Worm (Caenorhabditis elegans) whole organism, late embryonic: ENCODE data around the gene F11G11.14.
"Not testable (repeated sequence)": the region's sequence is repeated elsewhere in the genome, so short reads cannot be mapped to it uniquely, and the experiment has no call there.

Source experiments
- T23F11.4 ChIP-seq: fragments of 200-800 bp; sonication (Bioruptor generic); optimal IDR thresholded peaks from 2 replicates; lab custom pipeline; 2018; ENCODE audit warnings: mild to moderate bottlenecking, missing genetic modification characterization, missing compliant biosample characterization
- ama-1 ChIP-seq: fragments of 150-350 bp; optimal IDR thresholded peaks from 2 replicates; lab custom pipeline; 2014
- ceh-14 ChIP-seq: sonication (generic microtip); optimal IDR thresholded peaks from 2 replicates; lab custom pipeline; 2016; ENCODE audit warnings: missing genotype, missing genetic modification characterization, missing compliant biosample characterization
- ceh-18 ChIP-seq: sonication (generic microtip); optimal IDR thresholded peaks from 2 replicates; lab custom pipeline; 2016; ENCODE audit warnings: missing genetic modification characterization, missing compliant biosample characterization
- ceh-19 ChIP-seq: fragments of 200-800 bp; sonication (Bioruptor generic); optimal IDR thresholded peaks from 2 replicates; lab custom pipeline; 2018; ENCODE audit warnings: mild to moderate bottlenecking, missing genetic modification characterization, missing compliant biosample characterization
- ceh-30 ChIP-seq: fragments of 150-350 bp; optimal IDR thresholded peaks from 2 replicates; lab custom pipeline; 2014; ENCODE audit warnings: missing biosample characterization, missing genetic modification characterization
- ceh-34 ChIP-seq: sonication (generic microtip); optimal IDR thresholded peaks from 2 replicates; lab custom pipeline; 2016; ENCODE audit warnings: mild to moderate bottlenecking, missing genetic modification characterization, missing compliant biosample characterization
- ceh-6 ChIP-seq: fragments of 200-800 bp; sonication (Bioruptor generic); optimal IDR thresholded peaks from 2 replicates; lab custom pipeline; 2018; ENCODE audit warnings: mild to moderate bottlenecking, missing genetic modification characterization, missing compliant biosample characterization
- che-1 ChIP-seq: sonication (generic microtip); optimal IDR thresholded peaks from 2 replicates; lab custom pipeline; 2016; ENCODE audit warnings: mild to moderate bottlenecking, missing genetic modification characterization, missing compliant biosample characterization
- dmd-4 ChIP-seq: sonication (generic microtip); optimal IDR thresholded peaks from 2 replicates; lab custom pipeline; 2016; ENCODE audit warnings: borderline replicate concordance, missing genetic modification characterization, missing compliant biosample characterization
- elt-2 ChIP-seq: sonication (generic microtip); optimal IDR thresholded peaks from 2 replicates; lab custom pipeline; 2016; ENCODE audit warnings: missing genetic modification reagents, missing genetic modification characterization, missing compliant biosample characterization
- fax-1 ChIP-seq: sonication (generic microtip); optimal IDR thresholded peaks from 2 replicates; lab custom pipeline; 2016; ENCODE audit warnings: missing genotype, missing genetic modification characterization, missing compliant biosample characterization
- hlh-15 ChIP-seq: sonication (generic microtip); optimal IDR thresholded peaks from 2 replicates; lab custom pipeline; 2016; ENCODE audit warnings: missing genetic modification characterization, missing compliant biosample characterization
- hlh-30 ChIP-seq: sonication (generic microtip); optimal IDR thresholded peaks from 2 replicates; lab custom pipeline; 2017; ENCODE audit warnings: antibody characterized with exemption, missing genetic modification characterization, missing compliant biosample characterization; ENCODE audit not compliant: insufficient read depth
- hlh-6 ChIP-seq: sonication (generic microtip); optimal IDR thresholded peaks from 2 replicates; lab custom pipeline; 2016; ENCODE audit warnings: missing genotype, missing genetic modification characterization, missing compliant biosample characterization
- hlh-8 ChIP-seq: sonication (generic microtip); optimal IDR thresholded peaks from 2 replicates; lab custom pipeline; 2016; ENCODE audit warnings: missing genotype, missing genetic modification characterization, missing compliant biosample characterization
- lin-11 ChIP-seq: fragments of 200-800 bp; sonication (Bioruptor generic); optimal IDR thresholded peaks from 2 replicates; lab custom pipeline; 2018; ENCODE audit warnings: mild to moderate bottlenecking, missing genetic modification characterization, missing compliant biosample characterization
- madf-2 ChIP-seq: sonication (generic microtip); optimal IDR thresholded peaks from 2 replicates; lab custom pipeline; 2017; ENCODE audit warnings: missing genetic modification characterization, missing compliant biosample characterization
- pha-2 ChIP-seq: sonication (generic microtip); optimal IDR thresholded peaks from 2 replicates; lab custom pipeline; 2017; ENCODE audit warnings: mild to moderate bottlenecking, missing genetic modification characterization, missing compliant biosample characterization
- pha-4 ChIP-seq: fragments of 150-350 bp; optimal IDR thresholded peaks from 2 replicates; lab custom pipeline; 2018; ENCODE audit warnings: missing biosample characterization, missing genetic modification reagents, missing genetic modification characterization
- ref-2 ChIP-seq: sonication (generic microtip); optimal IDR thresholded peaks from 2 replicates; lab custom pipeline; 2016; ENCODE audit warnings: missing genetic modification characterization, missing compliant biosample characterization
- unc-55 ChIP-seq: sonication (generic microtip); optimal IDR thresholded peaks from 2 replicates; lab custom pipeline; 2017; ENCODE audit warnings: missing biosample characterization, missing genetic modification reagents, missing genetic modification characterization
- unc-86 ChIP-seq: sonication (generic microtip); optimal IDR thresholded peaks from 2 replicates; lab custom pipeline; 2016; ENCODE audit warnings: missing genetic modification characterization, missing compliant biosample characterization
- ztf-16 ChIP-seq: sonication (generic microtip); optimal IDR thresholded peaks from 2 replicates; lab custom pipeline; 2017; ENCODE audit warnings: missing genetic modification characterization, missing compliant biosample characterization

Gene F11G11.14

DNA sequence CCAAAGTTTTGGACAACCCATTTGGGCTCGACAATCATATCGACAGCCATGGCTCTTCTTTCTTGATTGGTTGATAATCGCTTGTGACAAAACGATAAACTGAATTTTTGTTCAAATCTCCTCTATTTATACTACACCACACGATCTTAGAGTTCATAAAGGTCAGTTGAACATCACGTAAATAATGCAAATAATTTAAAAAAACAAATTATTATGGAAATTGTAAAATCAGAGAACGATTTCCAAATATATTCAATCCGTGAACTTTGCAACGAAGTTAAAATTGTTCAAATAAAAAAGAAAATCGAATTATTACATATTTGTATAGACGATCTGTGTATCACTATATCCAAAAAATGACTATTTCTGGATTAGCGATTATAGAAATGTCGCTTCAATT is at the start of gene F11G11.14, which contains the start of gene mpst-4:
F11G11.14 (plus strand) TSS at position 325 of the 400 bp plus-strand sequence.
mpst-4 (minus strand) TSS at position 101 of the 400 bp plus-strand sequence.
- TF ChIP-seq ceh-30 (tag; lab: Kevin White, UChicago) = no peak
- TF ChIP-seq lin-11 (tag; lab: Kevin White, UChicago) = no peak

DNA sequence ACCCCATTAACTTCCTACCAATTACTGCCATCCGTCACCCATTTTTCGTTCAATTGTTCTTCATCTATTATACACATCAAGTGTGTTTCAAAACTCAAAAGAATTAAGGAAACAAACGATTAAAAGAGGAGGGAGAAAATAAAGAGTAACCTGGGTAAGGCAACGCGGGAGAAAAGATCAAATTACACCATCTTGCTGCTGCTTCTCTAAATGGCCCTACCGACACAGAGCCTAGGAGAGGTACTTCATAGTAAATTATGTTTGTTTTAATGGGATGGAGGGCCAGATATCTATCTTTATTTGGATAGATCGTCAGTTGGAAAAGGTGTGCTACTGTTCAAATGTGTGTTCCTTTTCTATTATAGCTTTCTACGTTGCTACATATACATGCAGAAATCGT is 48.1 kb upstream of the F11G11.14 start:
- no peak for TF ChIP-seq pha-4 (tag; lab: Kevin White, UChicago)
- peak; percentile 94 for TF ChIP-seq ceh-34 (tag; lab: Kevin White, UChicago)

DNA sequence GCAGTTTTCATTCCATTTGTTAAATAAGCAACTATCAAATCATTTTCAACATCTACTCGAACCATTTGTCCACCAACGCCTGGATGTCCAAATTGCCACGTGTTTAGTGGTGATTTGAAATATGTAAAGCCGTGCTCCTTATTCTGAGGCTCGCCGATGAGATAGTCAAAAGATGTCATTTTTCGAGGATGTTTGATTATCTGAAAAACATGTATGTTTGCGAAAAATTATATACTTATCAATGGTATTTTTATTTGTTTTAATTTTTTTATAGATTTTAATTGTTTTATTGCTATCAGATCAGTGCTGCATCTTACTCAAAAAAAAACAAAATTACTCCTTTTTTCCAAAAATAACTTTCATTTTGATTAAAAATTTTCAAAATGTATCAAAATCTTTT is 44.7 kb upstream of the F11G11.14 start:
- TF ChIP-seq ref-2 (tag; lab: Kevin White, UChicago) (no peak), ceh-34 (tag; lab: Kevin White, UChicago) (no peak), T23F11.4 (GFP tag; lab: Kevin White, UChicago) (no peak), ama-1 (lab: Kevin White, UChicago) (no peak), che-1 (tag; lab: Kevin White, UChicago) (no peak)

DNA sequence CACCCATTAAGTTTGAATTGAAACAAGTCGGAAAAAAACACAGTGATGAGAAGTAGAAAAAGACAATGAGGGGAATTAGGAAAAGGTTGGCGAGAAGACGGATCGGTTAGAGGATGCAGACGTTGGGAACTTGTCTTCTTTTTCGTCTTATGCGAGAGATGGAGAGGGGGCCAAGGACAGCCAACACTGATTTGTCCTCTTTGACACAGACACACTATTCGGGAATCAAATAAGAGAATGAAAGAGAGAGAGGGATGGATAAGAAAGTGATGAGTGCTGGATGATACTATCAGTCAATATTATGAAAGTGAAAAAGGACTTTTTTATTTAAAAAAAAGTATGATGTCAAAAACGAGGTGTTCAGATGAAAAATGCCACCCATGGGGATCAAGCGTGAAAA is 41.7 kb upstream of the F11G11.14 start, which contains the start of gene lact-5:
lact-5 (minus strand) TSS at position 1 of the 400 bp plus-strand sequence.
- TF ChIP-seq hlh-15 (tag; lab: Kevin White, UChicago) = no peak
- TF ChIP-seq hlh-8 (tag; lab: Kevin White, UChicago) = no peak
- TF ChIP-seq ceh-14 (tag; lab: Kevin White, UChicago) = no peak
- TF ChIP-seq elt-2 (tag; lab: Kevin White, UChicago) = peak; percentile 15
- TF ChIP-seq che-1 (tag; lab: Kevin White, UChicago) = no peak

DNA sequence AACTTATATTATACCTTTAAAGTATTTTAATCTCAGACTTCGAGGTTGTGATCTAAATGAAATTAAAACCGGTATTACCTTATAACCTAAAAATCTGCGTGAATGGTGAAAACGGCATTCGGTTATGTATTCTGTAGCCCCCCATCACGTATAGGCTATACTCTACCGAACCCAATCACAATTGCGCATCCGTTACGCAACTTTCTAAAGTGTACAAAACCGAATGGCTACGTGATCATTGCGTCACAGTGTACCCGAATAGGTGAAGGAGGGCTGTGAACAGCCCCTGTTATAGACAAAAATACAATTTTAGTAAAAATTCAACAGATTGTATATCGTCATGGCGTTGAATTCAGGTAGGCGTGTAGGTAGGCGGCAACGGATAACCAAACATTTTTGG is 40.9 kb upstream of the F11G11.14 start:
- peak; percentile 60 for TF ChIP-seq elt-2 (tag; lab: Kevin White, UChicago)
- no peak for TF ChIP-seq madf-2

DNA sequence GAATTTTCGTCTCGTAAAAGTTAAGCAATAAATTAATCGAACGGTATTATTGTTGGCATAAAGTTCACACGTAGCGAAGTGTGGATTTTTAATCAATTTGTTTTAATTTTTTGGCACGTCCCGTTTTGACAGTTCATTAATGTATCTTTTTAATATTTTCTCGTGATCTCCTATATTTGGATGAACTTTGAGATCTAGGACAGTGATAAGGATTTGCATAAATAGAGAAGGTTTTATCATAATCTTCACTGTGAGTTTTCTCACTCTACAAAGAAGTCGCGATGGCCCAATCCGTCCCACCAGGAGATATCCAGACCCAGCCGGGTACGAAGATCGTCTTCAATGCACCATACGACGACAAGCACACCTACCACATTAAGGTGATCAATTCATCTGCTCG is 38.3 kb upstream of the F11G11.14 start, which contains the start of the genes C33F10.8 and msp-40:
C33F10.8 (minus strand) TSS at position 101 of the 400 bp plus-strand sequence.
msp-40 (plus strand) TSS at position 282 of the 400 bp plus-strand sequence.
- TF ChIP-seq ceh-18 (tag; lab: Kevin White, UChicago); ztf-16; ceh-6: not testable (repeated sequence)

DNA sequence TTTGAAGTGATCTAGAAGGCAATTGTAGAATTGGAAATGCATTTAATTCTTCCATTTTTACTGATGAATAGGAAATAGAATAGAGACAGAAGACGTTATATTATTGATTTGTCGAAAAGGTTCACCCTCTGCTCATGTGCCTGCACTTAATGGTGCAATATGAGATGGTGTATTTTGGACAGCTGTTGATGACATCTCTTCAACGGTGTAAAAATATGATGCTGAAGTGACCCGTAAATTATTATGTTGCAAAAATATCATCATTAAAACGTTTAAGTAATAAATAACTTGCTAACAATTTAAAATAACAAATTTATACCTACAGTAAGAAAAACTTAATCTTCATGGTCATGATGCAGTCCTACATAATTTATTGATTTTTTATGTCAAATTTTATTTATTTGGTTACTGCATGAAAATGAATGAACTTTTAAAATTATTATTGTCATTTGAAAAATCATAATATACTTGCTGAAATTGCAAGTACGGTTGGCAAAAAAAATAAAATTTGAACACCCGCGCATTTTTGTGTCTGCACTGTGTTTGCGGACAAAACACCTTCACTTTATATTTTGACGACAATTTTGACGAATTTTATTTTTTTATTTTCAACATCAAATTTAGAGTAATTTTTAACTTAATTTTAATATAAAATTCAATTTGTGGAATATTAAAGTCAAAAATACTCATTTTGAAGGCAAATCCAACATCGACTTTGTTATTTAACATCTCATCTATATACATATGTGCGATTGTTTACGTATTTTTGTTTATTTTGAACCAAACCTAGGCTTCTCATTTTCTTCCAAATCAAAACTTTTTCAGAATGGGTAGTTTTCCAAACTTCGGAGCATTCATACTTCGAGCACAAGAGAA is 35.5 kb upstream of the F11G11.14 start, which contains the start of the genes fbxb-88 and tbck-1:
fbxb-88 (minus strand) TSS at position 151 of the 876 bp plus-strand sequence.
tbck-1 (plus strand) TSS at position 826 of the 876 bp plus-strand sequence.
- TF ChIP-seq ceh-34 (tag; lab: Kevin White, UChicago) = peak; percentile 0
- TF ChIP-seq hlh-8 (tag; lab: Kevin White, UChicago) = no peak
- TF ChIP-seq pha-2 (tag; lab: Kevin White, UChicago) = no peak
- TF ChIP-seq ztf-16 = no peak
- TF ChIP-seq unc-55 (GFP tag; lab: Kevin White, UChicago) = peak; percentile 68

DNA sequence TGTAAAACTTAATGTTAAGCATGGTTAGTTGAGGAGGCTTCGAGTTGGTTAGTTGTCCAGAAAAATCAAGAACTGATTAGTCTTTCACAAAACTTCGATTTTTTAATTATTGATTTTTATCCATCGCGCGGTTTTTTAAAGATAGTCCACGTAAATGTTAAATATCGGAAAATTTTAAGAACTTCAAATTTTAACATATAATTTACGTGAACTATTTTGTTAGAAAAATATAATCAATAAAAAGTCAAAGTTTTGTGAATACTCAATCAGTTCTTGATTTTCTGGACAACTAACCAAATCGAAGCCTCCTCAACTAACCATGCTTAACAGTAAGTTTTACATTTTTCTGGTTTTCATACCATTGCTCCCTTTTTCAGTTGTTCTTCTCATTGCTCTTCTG is 28.7 kb upstream of the F11G11.14 start, which contains the start of the genes C33F10.11 and C33F10.1:
C33F10.11 (minus strand) TSS at position 101 of the 400 bp plus-strand sequence.
C33F10.1 (plus strand) TSS at position 263 of the 400 bp plus-strand sequence.
- TF ChIP-seq ceh-18 (tag; lab: Kevin White, UChicago) (no peak), dmd-4 (tag; lab: Kevin White, UChicago) (no peak), ceh-19 (no peak), unc-86 (no peak), fax-1 (tag; lab: Kevin White, UChicago) (no peak), hlh-30 (no peak), unc-55 (GFP tag; lab: Kevin White, UChicago) (no peak), hlh-6 (tag; lab: Kevin White, UChicago) (no peak)
